Worm (Caenorhabditis elegans): Measurements from ENCODE around the gene nhr-145.

- TF ChIP-seq ceh-34 (tag; optimal IDR thresholded peaks at IDR 0.05): no peak
- TF ChIP-seq lin-11 (tag; optimal IDR thresholded peaks at IDR 0.05): no peak
- TF ChIP-seq nfya-1 (tag; optimal IDR thresholded peaks at IDR 0.05): no peak
- no peak for TF ChIP-seq sdc-2 (tag; optimal IDR thresholded peaks at IDR 0.05)
- no peak for TF ChIP-seq ama-1 (optimal IDR thresholded peaks at IDR 0.05)
- no peak for TF ChIP-seq fax-1 (tag; optimal IDR thresholded peaks at IDR 0.05)
Measured at ce11 chrV:19073169-19073568, 14.4 kb upstream of the nhr-145 start.
